Worm (Caenorhabditis elegans): ENCODE results near the gene zip-3.

The zip-3 gene

DNA sequence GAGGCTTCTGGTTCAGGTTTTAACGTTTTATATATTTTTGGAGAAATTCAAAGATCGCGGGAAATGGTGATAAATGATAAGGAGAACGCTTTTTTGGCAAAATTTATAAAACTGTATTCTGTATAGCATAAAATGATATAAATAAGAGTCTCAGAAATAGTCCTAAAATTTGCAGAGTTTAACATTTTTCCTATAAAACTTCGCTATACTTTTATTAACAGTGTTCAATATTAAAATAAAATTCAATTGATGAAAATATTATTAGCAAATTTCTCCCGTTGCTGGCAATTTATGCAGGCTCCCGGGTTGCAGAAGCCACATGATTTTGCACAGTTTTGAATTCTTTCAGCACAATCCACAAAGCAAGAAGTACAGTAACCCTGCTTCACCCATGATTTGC is 41.7 kb upstream of the zip-3 start, which contains the start of gene F01D5.2:
Gene F01D5.2 (minus strand): TSS at position 101 of the 400 bp plus-strand sequence.
- TF ChIP-seq ces-1 (GFP tag; optimal IDR thresholded peaks at IDR 0.05) (no peak), ceh-43 (GFP tag; optimal IDR thresholded peaks at IDR 0.05) (no peak), bed-3 (GFP tag; optimal IDR thresholded peaks at IDR 0.05) (no peak), zip-8 (tag; optimal IDR thresholded peaks at IDR 0.05) (no peak), elt-3 (tag; optimal IDR thresholded peaks at IDR 0.05) (no peak), nhr-12 (tag; optimal IDR thresholded peaks at IDR 0.05) (no peak), ham-2 (GFP tag; optimal IDR thresholded peaks at IDR 0.05) (no peak), lin-13 (tag; optimal IDR thresholded peaks at IDR 0.05) (no peak), unc-120 (tag; optimal IDR thresholded peaks at IDR 0.05; ENCODE audit: poor library complexity, severe bottlenecking) (no peak), cnd-1 (tag; optimal IDR thresholded peaks at IDR 0.05) (no peak), mep-1 (tag; optimal IDR thresholded peaks at IDR 0.05) (no peak), lin-32 (GFP tag; optimal IDR thresholded peaks at IDR 0.05) (no peak), lsy-2 (tag; optimal IDR thresholded peaks at IDR 0.05) (no peak), unc-39 (tag; optimal IDR thresholded peaks at IDR 0.05) (no peak), unc-62 (GFP tag; optimal IDR thresholded peaks at IDR 0.05) (no peak), snpc-4 (tag; optimal IDR thresholded peaks at IDR 0.05) (no peak), sem-2 (GFP tag; optimal IDR thresholded peaks at IDR 0.05) (no peak), nhr-76 (tag; optimal IDR thresholded peaks at IDR 0.05) (no peak), nhr-237 (tag; optimal IDR thresholded peaks at IDR 0.05) (no peak)

- no peak for TF ChIP-seq nhr-12 (tag; optimal IDR thresholded peaks at IDR 0.05)
- no peak for TF ChIP-seq elt-3 (tag; optimal IDR thresholded peaks at IDR 0.05)
- TF ChIP-seq ham-2 (GFP tag; optimal IDR thresholded peaks at IDR 0.05): no peak
- TF ChIP-seq mab-5 (tag; optimal IDR thresholded peaks at IDR 0.05): no peak
- TF ChIP-seq ztf-11 (tag; optimal IDR thresholded peaks at IDR 0.05): no peak
- no peak for TF ChIP-seq ceh-39 (tag; optimal IDR thresholded peaks at IDR 0.05)
- no peak for TF ChIP-seq M03D4.4 (tag; optimal IDR thresholded peaks at IDR 0.05)
- TF ChIP-seq unc-120 (tag; optimal IDR thresholded peaks at IDR 0.05; ENCODE audit: poor library complexity, severe bottlenecking): no peak
- no peak for TF ChIP-seq pha-4 (tag; optimal IDR thresholded peaks at IDR 0.05)
- TF ChIP-seq ces-1 (GFP tag; optimal IDR thresholded peaks at IDR 0.05): no peak
- TF ChIP-seq mep-1 (tag; optimal IDR thresholded peaks at IDR 0.05): no peak
- no peak for TF ChIP-seq nhr-76 (tag; optimal IDR thresholded peaks at IDR 0.05)
- no peak for TF ChIP-seq drap-1 (GFP tag; optimal IDR thresholded peaks at IDR 0.05)
- no peak for TF ChIP-seq elt-1 (tag; optimal IDR thresholded peaks at IDR 0.05; ENCODE audit: borderline replicate concordance, insufficient read depth)
- TF ChIP-seq zip-8 (tag; optimal IDR thresholded peaks at IDR 0.05): no peak
Observed at ce11 chrII:13997989-13998388, 40.7 kb upstream of the zip-3 start.

ce11 chrII:13997477-13997876 is 40.2 kb upstream of the zip-3 start, which contains the start of gene F01D5.1:
Gene F01D5.1, minus strand, starts transcription at chrII:13997581.
- TF ChIP-seq unc-120 (tag; optimal IDR thresholded peaks at IDR 0.05; ENCODE audit: poor library complexity, severe bottlenecking): no peak
- no peak for TF ChIP-seq ceh-83 (GFP tag; optimal IDR thresholded peaks at IDR 0.05)
- no peak for TF ChIP-seq elt-3 (tag; optimal IDR thresholded peaks at IDR 0.05)
- no peak for TF ChIP-seq lin-13 (tag; optimal IDR thresholded peaks at IDR 0.05)
- TF ChIP-seq drap-1 (GFP tag; optimal IDR thresholded peaks at IDR 0.05): no peak
- no peak for TF ChIP-seq nhr-237 (tag; optimal IDR thresholded peaks at IDR 0.05)
- no peak for TF ChIP-seq unc-39 (tag; optimal IDR thresholded peaks at IDR 0.05)
- no peak for TF ChIP-seq blmp-1 (tag; optimal IDR thresholded peaks at IDR 0.05)
- no peak for TF ChIP-seq mls-2 (tag; optimal IDR thresholded peaks at IDR 0.05)
- TF ChIP-seq sptf-1 (tag; optimal IDR thresholded peaks at IDR 0.05): no peak
- TF ChIP-seq flh-1 (GFP tag; optimal IDR thresholded peaks at IDR 0.05): no peak
- no peak for TF ChIP-seq elt-1 (tag; optimal IDR thresholded peaks at IDR 0.05; ENCODE audit: borderline replicate concordance, insufficient read depth)
- TF ChIP-seq ceh-39 (tag; optimal IDR thresholded peaks at IDR 0.05): no peak
- no peak for TF ChIP-seq sem-2 (GFP tag; optimal IDR thresholded peaks at IDR 0.05)

- TF ChIP-seq elt-3 (tag; optimal IDR thresholded peaks at IDR 0.05) (no peak), unc-120 (tag; optimal IDR thresholded peaks at IDR 0.05; ENCODE audit: poor library complexity, severe bottlenecking) (no peak), drap-1 (GFP tag; optimal IDR thresholded peaks at IDR 0.05) (no peak), elt-1 (tag; optimal IDR thresholded peaks at IDR 0.05; ENCODE audit: borderline replicate concordance, insufficient read depth) (no peak), lin-32 (GFP tag; optimal IDR thresholded peaks at IDR 0.05) (no peak)
Observed at ce11 chrII:13994934-13995333, 37.7 kb upstream of the zip-3 start, which contains the start of gene Y39G8B.7. Gene Y39G8B.7, minus strand, starts transcription at chrII:13995034.

DNA sequence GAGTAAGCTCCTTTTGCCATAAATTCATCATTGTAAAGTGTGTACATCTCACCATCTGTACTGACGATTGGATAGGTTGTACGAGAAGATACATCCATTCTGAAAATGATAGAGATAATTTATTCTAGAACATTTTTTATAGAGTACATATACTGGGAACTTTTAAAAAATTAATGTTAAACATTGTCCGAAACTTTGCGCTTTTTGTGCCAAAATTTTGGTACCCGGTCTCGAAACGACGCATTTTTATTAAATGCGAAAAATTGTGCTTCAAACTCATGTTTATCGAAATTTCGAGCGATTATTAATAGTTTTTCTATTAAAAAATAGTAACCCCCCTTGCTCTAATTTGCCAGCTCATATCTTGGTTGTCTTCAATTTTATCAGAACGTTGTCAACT is 34.5 kb upstream of the zip-3 start, which contains the start of gene Y39G8B.5:
Gene Y39G8B.5 (minus strand): TSS at position 101 of the 400 bp plus-strand sequence.
- TF ChIP-seq unc-39 (tag; optimal IDR thresholded peaks at IDR 0.05) (no peak), blmp-1 (tag; optimal IDR thresholded peaks at IDR 0.05) (no peak), nhr-76 (tag; optimal IDR thresholded peaks at IDR 0.05) (no peak), mep-1 (tag; optimal IDR thresholded peaks at IDR 0.05) (no peak), hlh-1 (tag; optimal IDR thresholded peaks at IDR 0.05) (no peak), elt-1 (tag; optimal IDR thresholded peaks at IDR 0.05; ENCODE audit: borderline replicate concordance, insufficient read depth) (no peak), bed-3 (GFP tag; optimal IDR thresholded peaks at IDR 0.05) (no peak), sem-2 (GFP tag; optimal IDR thresholded peaks at IDR 0.05) (no peak), zip-8 (tag; optimal IDR thresholded peaks at IDR 0.05) (no peak), nhr-237 (tag; optimal IDR thresholded peaks at IDR 0.05) (no peak)
